Fruit fly (Drosophila melanogaster) whole organism, embryonic: ENCODE measurements around the gene Tmtc4.

Experiments used
- Asciz ChIP-seq: fragments of 200-800 bp; sonication (Bioruptor generic); optimal IDR thresholded peaks from 2 replicates; lab custom pipeline; 2017; ENCODE audit warnings: missing biosample characterization, mild to moderate bottlenecking, missing genetic modification characterization, missing genetic modification reagents
- C15 ChIP-seq: fragments of 200-800 bp; sonication (Bioruptor generic); IDR thresholded peaks from 3 replicates; pipeline ENCODE4 v1.3.6; 2022; ENCODE audit warnings: missing biosample characterization, missing genetic modification characterization
- CG10654 ChIP-seq: fragments of 200-800 bp; sonication (Bioruptor generic); optimal IDR thresholded peaks from 2 replicates; lab custom pipeline; 2016; ENCODE audit warnings: missing biosample characterization, missing genetic modification characterization
- CG11723 ChIP-seq: fragments of 200-800 bp; sonication (Bioruptor generic); optimal IDR thresholded peaks from 2 replicates; lab custom pipeline; 2017; ENCODE audit warnings: missing biosample characterization, mild to moderate bottlenecking, missing genetic modification characterization
- CG12071 ChIP-seq: fragments of 200-800 bp; sonication (Bioruptor generic); optimal IDR thresholded peaks from 3 replicates; lab custom pipeline; 2018; ENCODE audit warnings: missing biosample characterization, mild to moderate bottlenecking, missing genetic modification characterization
- CG1233 ChIP-seq: fragments of 200-800 bp; sonication (Bioruptor generic); optimal IDR thresholded peaks from 4 replicates; lab custom pipeline; 2018; ENCODE audit warnings: missing biosample characterization, mild to moderate bottlenecking, missing genetic modification characterization
- CG1647 ChIP-seq: fragments of 200-800 bp; sonication (Bioruptor generic); optimal IDR thresholded peaks from 3 replicates; lab custom pipeline; 2016; ENCODE audit warnings: missing biosample characterization, missing genetic modification characterization
- CG16815 ChIP-seq: fragments of 200-800 bp; sonication (Bioruptor generic); optimal IDR thresholded peaks from 3 replicates; lab custom pipeline; 2017; ENCODE audit warnings: missing biosample characterization, mild to moderate bottlenecking, missing genetic modification characterization
- CG2678 ChIP-seq: fragments of 200-800 bp; sonication (Bioruptor generic); optimal IDR thresholded peaks from 3 replicates; lab custom pipeline; 2019; ENCODE audit warnings: missing biosample characterization, mild to moderate bottlenecking, missing genetic modification characterization, moderate library complexity
- CG31224 ChIP-seq: fragments of 200-800 bp; sonication (Bioruptor generic); IDR thresholded peaks from 2 replicates; pipeline ENCODE4 v1.3.6; 2022; ENCODE audit warnings: missing biosample characterization, missing genetic modification characterization
- CG31365 ChIP-seq: fragments of 200-800 bp; sonication (Bioruptor generic); optimal IDR thresholded peaks from 2 replicates; lab custom pipeline; 2018; ENCODE audit warnings: missing biosample characterization, mild to moderate bottlenecking, missing genetic modification characterization
- CG3281 ChIP-seq: fragments of 200-800 bp; sonication (Bioruptor generic); optimal IDR thresholded peaks from 3 replicates; lab custom pipeline; 2017; ENCODE audit warnings: missing biosample characterization, mild to moderate bottlenecking, missing genetic modification characterization
- CG3847 ChIP-seq: fragments of 200-800 bp; sonication (Bioruptor generic); IDR thresholded peaks from 2 replicates; pipeline ENCODE4 v1.3.6; 2022; ENCODE audit warnings: missing biosample characterization, missing genetic modification characterization
- CG4424 ChIP-seq: fragments of 200-800 bp; sonication (Bioruptor generic); optimal IDR thresholded peaks from 3 replicates; lab custom pipeline; 2016; ENCODE audit warnings: missing biosample characterization, missing genetic modification characterization
- CG6813 ChIP-seq: fragments of 200-800 bp; sonication (Bioruptor generic); optimal IDR thresholded peaks from 2 replicates; lab custom pipeline; 2017; ENCODE audit warnings: missing biosample characterization, missing genetic modification characterization, mild to moderate bottlenecking, moderate library complexity, missing genetic modification reagents
- CG7357 ChIP-seq: fragments of 200-800 bp; sonication (Bioruptor generic); IDR thresholded peaks from 3 replicates; pipeline ENCODE4 v1.3.6; 2022; ENCODE audit warnings: missing biosample characterization, missing genetic modification characterization
- CG7372 ChIP-seq: fragments of 200-800 bp; sonication (Bioruptor generic); IDR thresholded peaks from 2 replicates; pipeline ENCODE4 v1.3.6; 2022; ENCODE audit warnings: missing biosample characterization, missing genetic modification characterization
- CG7745 ChIP-seq: fragments of 200-800 bp; sonication (Bioruptor generic); optimal IDR thresholded peaks from 2 replicates; lab custom pipeline; 2018; ENCODE audit warnings: missing biosample characterization, mild to moderate bottlenecking, missing genetic modification characterization, moderate library complexity
- CG8478 ChIP-seq: fragments of >200 bp; optimal IDR thresholded peaks from 2 replicates; lab custom pipeline; 2018
- CG9437 ChIP-seq: fragments of 200-800 bp; sonication (Bioruptor generic); optimal IDR thresholded peaks from 2 replicates; lab custom pipeline; 2018; ENCODE audit warnings: missing biosample characterization, mild to moderate bottlenecking, missing genetic modification characterization
- D ChIP-seq, 2 experiments: fragments of 200-800 bp in 1 of 2; fragments of >200 bp in 1 of 2; sonication (Bioruptor generic) in 1 of 2; optimal IDR thresholded peaks; 2 replicates in 1 of 2; 3 replicates in 1 of 2; lab custom pipeline; 2017; ENCODE audit warnings: mild to moderate bottlenecking in 1 of 2, missing biosample characterization in 1 of 2, missing genetic modification characterization in 1 of 2, missing genetic modification reagents in 1 of 2
- D19A ChIP-seq: fragments of 200-800 bp; optimal IDR thresholded peaks from 3 replicates; lab custom pipeline; 2019; ENCODE audit warnings: missing biosample characterization, mild to moderate bottlenecking, missing genetic modification characterization, moderate library complexity
- Dip2 ChIP-seq: fragments of 200-800 bp; sonication (Bioruptor generic); IDR thresholded peaks from 2 replicates; pipeline ENCODE4 v1.3.6; 2022; ENCODE audit warnings: missing biosample characterization, missing genetic modification characterization
- Dll ChIP-seq: fragments of 200-800 bp; sonication (Bioruptor generic); IDR thresholded peaks from 4 replicates; pipeline ENCODE4 v1.3.6; 2022; ENCODE audit warnings: missing biosample characterization, missing genetic modification characterization; ENCODE audit not compliant: partially characterized antibody
- Drgx ChIP-seq: fragments of 200-800 bp; sonication (Bioruptor generic); IDR thresholded peaks from 2 replicates; pipeline ENCODE4 v1.3.6; 2022; ENCODE audit warnings: missing biosample characterization, missing genetic modification characterization
- E2f1 ChIP-seq: fragments of 200-800 bp; sonication (Bioruptor generic); IDR thresholded peaks from 2 replicates; pipeline ENCODE4 v1.3.6; 2022; ENCODE audit warnings: missing biosample characterization, missing genetic modification characterization
- Elba2 ChIP-seq: fragments of 200-800 bp; sonication (Bioruptor generic); optimal IDR thresholded peaks from 3 replicates; lab custom pipeline; 2016; ENCODE audit warnings: missing biosample characterization, missing genetic modification characterization
- GATAe ChIP-seq: fragments of 200-800 bp; sonication (Bioruptor generic); conservative IDR thresholded peaks from 2 replicates; pipeline ENCODE4 v1.3.6; 2022; ENCODE audit warnings: missing biosample characterization, missing genetic modification characterization
- HLH54F ChIP-seq: fragments of 200-800 bp; sonication (Bioruptor generic); optimal IDR thresholded peaks from 3 replicates; lab custom pipeline; 2016; ENCODE audit warnings: missing biosample characterization, missing genetic modification characterization
- Hmr ChIP-seq: fragments of 200-800 bp; sonication (Bioruptor generic); optimal IDR thresholded peaks from 3 replicates; lab custom pipeline; 2017; ENCODE audit warnings: mild to moderate bottlenecking, missing biosample characterization, missing genetic modification reagents, missing genetic modification characterization
- MTF-1 ChIP-seq: fragments of 200-800 bp; sonication (Bioruptor generic); optimal IDR thresholded peaks from 2 replicates; lab custom pipeline; 2018; ENCODE audit warnings: missing biosample characterization, mild to moderate bottlenecking, missing genetic modification characterization, borderline replicate concordance
- NC2α ChIP-seq: fragments of 200-800 bp; sonication (Bioruptor generic); optimal IDR thresholded peaks from 2 replicates; lab custom pipeline; 2016; ENCODE audit warnings: missing biosample characterization, missing genetic modification characterization
- Taf1 ChIP-seq: fragments of 200-800 bp; sonication (Bioruptor generic); IDR thresholded peaks from 2 replicates; pipeline ENCODE4 v1.3.6; 2022; ENCODE audit warnings: missing biosample characterization, missing genetic modification characterization
- Tbp ChIP-seq: fragments of >200 bp; optimal IDR thresholded peaks from 2 replicates; lab custom pipeline; 2018; ENCODE audit warnings: missing biosample characterization, missing genetic modification characterization
- ato ChIP-seq: fragments of 200-800 bp; sonication (Bioruptor generic); IDR thresholded peaks from 2 replicates; pipeline ENCODE4 v1.3.6; 2022; ENCODE audit warnings: missing biosample characterization, missing genetic modification characterization; ENCODE audit not compliant: partially characterized antibody
- ci ChIP-seq: fragments of 200-800 bp; sonication (Bioruptor generic); IDR thresholded peaks from 3 replicates; pipeline ENCODE4 v1.3.6; 2022; ENCODE audit warnings: missing biosample characterization, missing genetic modification characterization
- fru ChIP-seq: fragments of >200 bp; optimal IDR thresholded peaks from 2 replicates; lab custom pipeline; 2017
- gce ChIP-seq: fragments of 200-800 bp; sonication (Bioruptor generic); IDR thresholded peaks from 3 replicates; pipeline ENCODE4 v1.3.6; 2022; ENCODE audit warnings: missing biosample characterization, missing genetic modification characterization
- gem ChIP-seq: fragments of 200-800 bp; sonication (Bioruptor generic); optimal IDR thresholded peaks from 2 replicates; lab custom pipeline; 2019; ENCODE audit warnings: missing biosample characterization, mild to moderate bottlenecking, missing genetic modification characterization, moderate library complexity
- grau ChIP-seq: fragments of 200-800 bp; optimal IDR thresholded peaks from 3 replicates; lab custom pipeline; 2019; ENCODE audit warnings: missing biosample characterization, mild to moderate bottlenecking, missing genetic modification characterization, moderate library complexity
- hb ChIP-seq: fragments of 200-800 bp; sonication (Bioruptor generic); IDR thresholded peaks from 3 replicates; pipeline ENCODE4 v1.3.6; 2022; ENCODE audit warnings: missing biosample characterization, missing genetic modification characterization; ENCODE audit not compliant: partially characterized antibody
- hbn ChIP-seq: fragments of 200-800 bp; sonication (Bioruptor generic); IDR thresholded peaks from 2 replicates; pipeline ENCODE4 v1.3.6; 2022; ENCODE audit warnings: missing biosample characterization, missing genetic modification characterization; ENCODE audit not compliant: partially characterized antibody
- hkb ChIP-seq, 2 experiments: fragments of 200-800 bp in 1 of 2; fragments of >200 bp in 1 of 2; sonication (Bioruptor generic) in 1 of 2; IDR thresholded peaks in 1 of 2; optimal IDR thresholded peaks in 1 of 2; 2 replicates each; pipeline versions ENCODE4 v1.3.6 to Lab custom; 2017 to 2022; ENCODE audit warnings: missing biosample characterization in 1 of 2, missing genetic modification characterization in 1 of 2
- ind ChIP-seq: fragments of 200-800 bp; sonication (Bioruptor generic); optimal IDR thresholded peaks from 3 replicates; lab custom pipeline; 2016; ENCODE audit warnings: missing biosample characterization, missing genetic modification characterization
- oc ChIP-seq: fragments of 200-800 bp; sonication (Bioruptor generic); optimal IDR thresholded peaks from 2 replicates; lab custom pipeline; 2018; ENCODE audit warnings: missing biosample characterization, mild to moderate bottlenecking, missing genetic modification characterization, moderate library complexity
- pum ChIP-seq: fragments of 200-800 bp; sonication (Bioruptor generic); optimal IDR thresholded peaks from 2 replicates; lab custom pipeline; 2016; ENCODE audit warnings: missing biosample characterization, missing genetic modification characterization
- slp2 ChIP-seq: fragments of 200-800 bp; sonication (Bioruptor generic); optimal IDR thresholded peaks from 2 replicates; lab custom pipeline; 2016; ENCODE audit warnings: missing biosample characterization, missing genetic modification characterization
- sr ChIP-seq: fragments of 200-800 bp; sonication (Bioruptor generic); IDR thresholded peaks from 3 replicates; pipeline ENCODE4 v1.3.6; 2022; ENCODE audit warnings: missing biosample characterization, missing genetic modification characterization
- usp ChIP-seq: fragments of >200 bp; optimal IDR thresholded peaks from 2 replicates; lab custom pipeline; 2017; ENCODE audit warnings: missing biosample characterization, missing genetic modification characterization
- vfl ChIP-seq: fragments of 200-800 bp; sonication (Bioruptor generic); optimal IDR thresholded peaks from 2 replicates; lab custom pipeline; 2016; ENCODE audit warnings: missing biosample characterization, missing genetic modification characterization
- wor ChIP-seq: fragments of 200-800 bp; sonication (Bioruptor generic); IDR thresholded peaks from 2 replicates; pipeline ENCODE4 v1.3.6; 2022; ENCODE audit warnings: missing biosample characterization, missing genetic modification characterization

Gene Tmtc4

dm6 chr3R:15340052-15340732 is 10.8 kb upstream of the Tmtc4 start, which contains the start of gene SerRS-m (continued):
- TF ChIP-seq C15 (GFP tag; lab: Robert Waterston, UW) (no peak), hb (GFP tag; lab: Robert Waterston, UW) (no peak), CG3847 (GFP tag; lab: Robert Waterston, UW) (no peak), Drgx (GFP tag; lab: Robert Waterston, UW) (no peak), GATAe (GFP tag; lab: Robert Waterston, UW) (no peak), CG4424 (GFP tag; lab: Kevin White, UChicago) (no peak), CG31224 (GFP tag; lab: Robert Waterston, UW) (no peak), E2f1 (GFP tag; lab: Robert Waterston, UW) (no peak), CG7745 (tag; lab: Kevin White, UChicago) (no peak), usp (GFP tag; lab: Kevin White, UChicago) (no peak), hkb (optimal IDR thresholded peaks at IDR 0.05; lab: Kevin White, UChicago) (no peak), hkb (GFP tag; IDR thresholded peaks at IDR 0.05; lab: Robert Waterston, UW) (no peak), CG2678 (tag; lab: Kevin White, UChicago) (no peak), Elba2 (no peak), CG1233 (GFP tag; lab: Kevin White, UChicago) (no peak), CG7357 (GFP tag; lab: Robert Waterston, UW) (0 out of 3 replicates have a peak, but pooled peaks have one; percentile 6), CG3281 (GFP tag; lab: Kevin White, UChicago) (no peak), CG11723 (GFP tag; lab: Kevin White, UChicago) (no peak), fru (lab: Kevin White, UChicago) (no peak), ind (GFP tag; lab: Kevin White, UChicago) (no peak), grau (tag; lab: Kevin White, UChicago) (peak; percentile 13), CG31365 (tag; lab: Kevin White, UChicago) (no peak), CG12071 (no peak), gem (tag; lab: Kevin White, UChicago) (no peak), vfl (GFP tag; lab: Kevin White, UChicago) (no peak), gce (GFP tag; lab: Robert Waterston, UW) (no peak), oc (no peak), MTF-1 (GFP tag; lab: Kevin White, UChicago) (no peak), Taf1 (no peak), Asciz (GFP tag; lab: Kevin White, UChicago) (no peak), CG10654 (GFP tag; lab: Kevin White, UChicago) (no peak), ato (GFP tag; lab: Robert Waterston, UW) (no peak), ci (GFP tag; lab: Robert Waterston, UW) (0 out of 3 replicates have a peak, but pooled peaks have one; percentile 19), CG1647 (GFP tag; lab: Kevin White, UChicago) (no peak), D19A (tag; lab: Kevin White, UChicago) (no peak), wor (GFP tag; lab: Robert Waterston, UW) (no peak), NC2α (GFP tag; lab: Kevin White, UChicago) (no peak), pum (GFP tag; lab: Kevin White, UChicago) (no peak), CG9437 (GFP tag; lab: Kevin White, UChicago) (peak; percentile 99), Dll (GFP tag; lab: Robert Waterston, UW) (no peak), HLH54F (no peak), Tbp (GFP tag; lab: Kevin White, UChicago) (no peak), CG7372 (GFP tag; lab: Robert Waterston, UW) (no peak), Hmr (GFP tag; lab: Kevin White, UChicago) (no peak), CG8478 (lab: Kevin White, UChicago) (no peak), hbn (no peak), slp2 (GFP tag; lab: Kevin White, UChicago) (no peak), sr (GFP tag; lab: Robert Waterston, UW) (no peak), D (optimal IDR thresholded peaks at IDR 0.05; lab: Kevin White, UChicago) (no peak), D (GFP tag; optimal IDR thresholded peaks at IDR 0.05; lab: Kevin White, UChicago) (no peak), CG16815 (GFP tag; lab: Kevin White, UChicago) (no peak), CG6813 (GFP tag; lab: Kevin White, UChicago) (no peak), Dip2 (GFP tag; lab: Robert Waterston, UW) (no peak)
